Fruit fly (Drosophila melanogaster) whole organism, pupa: ENCODE results near the gene CG32544.
A peak's percentile ranks its signal among the peaks of the same experiment; 100 is the strongest.

ENCODE experiments used
- CG10348 ChIP-seq: fragments of 200-800 bp; sonication (Bioruptor generic); IDR thresholded peaks from 2 replicates; pipeline ENCODE4 v1.3.6; 2022; ENCODE audit warnings: missing biosample characterization, missing genetic modification characterization
- CG12605 ChIP-seq: fragments of 200-800 bp; sonication (Bioruptor generic); IDR thresholded peaks from 2 replicates; pipeline ENCODE4 v1.3.6; 2022; ENCODE audit warnings: missing biosample characterization, missing genetic modification characterization
- CG13204 ChIP-seq: fragments of 200-800 bp; sonication (Bioruptor generic); optimal IDR thresholded peaks from 2 replicates; lab custom pipeline; 2018; ENCODE audit warnings: missing biosample characterization, mild to moderate bottlenecking, missing genetic modification characterization, moderate library complexity
- CG14655 ChIP-seq: fragments of 200-800 bp; sonication (Bioruptor generic); optimal IDR thresholded peaks from 3 replicates; lab custom pipeline; 2017; ENCODE audit warnings: mild to moderate bottlenecking, missing biosample characterization, missing genetic modification reagents, missing genetic modification characterization
- CG15710 ChIP-seq: fragments of 200-800 bp; sonication (Bioruptor generic); optimal IDR thresholded peaks from 2 replicates; lab custom pipeline; 2018; ENCODE audit warnings: missing biosample characterization, mild to moderate bottlenecking, missing genetic modification characterization, moderate library complexity
- CG17806 ChIP-seq: fragments of 200-800 bp; sonication (Bioruptor generic); optimal IDR thresholded peaks from 2 replicates; lab custom pipeline; 2018; ENCODE audit warnings: missing biosample characterization, mild to moderate bottlenecking, missing genetic modification characterization, moderate library complexity
- CG32121 ChIP-seq: fragments of 200-800 bp; sonication (Bioruptor generic); IDR thresholded peaks from 2 replicates; pipeline ENCODE4 v1.3.6; 2022; ENCODE audit warnings: missing biosample characterization, missing genetic modification characterization
- CG34367 ChIP-seq: fragments of 200-800 bp; sonication (Bioruptor generic); optimal IDR thresholded peaks from 2 replicates; lab custom pipeline; 2018; ENCODE audit warnings: missing biosample characterization, mild to moderate bottlenecking, missing genetic modification characterization
- CG4496 ChIP-seq: fragments of 200-800 bp; sonication (Bioruptor generic); IDR thresholded peaks from 3 replicates; pipeline ENCODE4 v1.3.6; 2022; ENCODE audit warnings: missing biosample characterization, missing genetic modification characterization
- CG8159 ChIP-seq: fragments of 200-800 bp; sonication (Bioruptor generic); optimal IDR thresholded peaks from 3 replicates; lab custom pipeline; 2018; ENCODE audit warnings: missing biosample characterization, mild to moderate bottlenecking, missing genetic modification characterization, moderate library complexity
- CG8301 ChIP-seq: fragments of 200-800 bp; sonication (Bioruptor generic); optimal IDR thresholded peaks from 2 replicates; lab custom pipeline; 2018; ENCODE audit warnings: missing biosample characterization, mild to moderate bottlenecking, missing genetic modification characterization
- CG9948 ChIP-seq: fragments of 200-800 bp; sonication (Bioruptor generic); optimal IDR thresholded peaks from 2 replicates; lab custom pipeline; 2018; ENCODE audit warnings: missing biosample characterization, mild to moderate bottlenecking, missing genetic modification characterization, moderate library complexity
- D1 ChIP-seq: fragments of 200-800 bp; sonication (Bioruptor generic); optimal IDR thresholded peaks from 2 replicates; lab custom pipeline; 2018; ENCODE audit warnings: missing biosample characterization, mild to moderate bottlenecking, missing genetic modification characterization, moderate library complexity
- EcR ChIP-seq: fragments of 200-800 bp; sonication (Bioruptor generic); optimal IDR thresholded peaks from 3 replicates; lab custom pipeline; 2019; ENCODE audit warnings: missing biosample characterization, missing genetic modification characterization, mild to moderate bottlenecking, moderate library complexity, missing genetic modification reagents
- Ets98B ChIP-seq: fragments of 200-800 bp; sonication (Bioruptor generic); IDR thresholded peaks from 2 replicates; pipeline ENCODE4 v1.3.6; 2022; ENCODE audit warnings: missing biosample characterization, missing genetic modification characterization
- Pif1A ChIP-seq: fragments of 200-800 bp; sonication (Bioruptor generic); optimal IDR thresholded peaks from 3 replicates; lab custom pipeline; 2016; ENCODE audit warnings: missing biosample characterization, missing genetic modification characterization
- Pif1B ChIP-seq: fragments of 200-800 bp; sonication (Bioruptor generic); optimal IDR thresholded peaks from 3 replicates; lab custom pipeline; 2016; ENCODE audit warnings: missing biosample characterization, missing genetic modification characterization
- Snoo ChIP-seq: fragments of 200-800 bp; sonication (Bioruptor generic); optimal IDR thresholded peaks from 3 replicates; lab custom pipeline; 2017; ENCODE audit warnings: missing biosample characterization, mild to moderate bottlenecking, missing genetic modification characterization, inconsistent platforms
- fd96Ca ChIP-seq: fragments of 200-800 bp; sonication (Bioruptor generic); IDR thresholded peaks from 3 replicates; pipeline ENCODE4 v1.3.6; 2022; ENCODE audit warnings: missing biosample characterization, missing genetic modification characterization
- gl ChIP-seq: fragments of 200-800 bp; sonication (Bioruptor generic); optimal IDR thresholded peaks from 2 replicates; lab custom pipeline; 2018; ENCODE audit warnings: missing biosample characterization, mild to moderate bottlenecking, missing genetic modification characterization
- rn ChIP-seq: fragments of 200-800 bp; sonication (Bioruptor generic); IDR thresholded peaks from 2 replicates; pipeline ENCODE4 v1.3.6; 2022; ENCODE audit warnings: missing biosample characterization, missing genetic modification characterization

The CG32544 gene

DNA sequence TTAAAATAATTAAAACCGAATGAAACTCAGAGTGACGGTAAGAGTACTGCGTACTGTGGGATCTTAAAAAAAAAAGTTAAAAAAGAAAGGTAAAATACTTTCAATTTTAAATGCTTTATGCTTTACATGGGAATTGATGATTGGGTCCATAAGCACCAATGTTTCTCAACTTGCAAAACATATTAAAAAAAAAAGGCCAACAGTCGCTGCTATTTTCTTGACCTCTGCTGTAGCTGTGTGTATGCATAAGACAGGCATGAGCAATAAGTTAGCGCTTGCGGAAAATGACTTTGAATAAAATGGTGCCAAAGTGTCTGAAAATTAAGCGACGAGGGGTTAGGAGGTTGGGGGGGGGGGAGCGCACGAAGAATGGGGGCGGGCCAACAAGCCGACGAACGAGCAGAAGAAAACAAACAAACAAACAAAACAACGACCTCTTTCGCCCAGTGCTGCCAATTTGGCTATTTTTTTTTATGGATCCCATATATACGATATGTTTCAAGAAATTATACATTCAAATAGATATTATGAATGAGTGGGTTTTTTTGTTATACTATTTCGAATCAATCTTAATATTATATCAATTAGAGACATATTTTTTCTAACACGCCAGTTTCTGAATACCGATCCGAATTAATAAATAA is 9.5 kb downstream of the CG32544 start:
- peak; percentile 65 for TF ChIP-seq Snoo (tag; lab: Kevin White, UChicago)
- peak; percentile 35 for TF ChIP-seq CG13204 (GFP tag; lab: Kevin White, UChicago)
- TF ChIP-seq CG9948 (tag; lab: Kevin White, UChicago) = peak; percentile 68
- TF ChIP-seq Ets98B (GFP tag; lab: Robert Waterston, UW) = peak; percentile 74
- TF ChIP-seq CG34367 (tag; lab: Kevin White, UChicago) = peak; percentile 59
- peak; percentile 81 for TF ChIP-seq CG8159 (tag; lab: Kevin White, UChicago)
- no peak for TF ChIP-seq EcR (GFP tag; lab: Kevin White, UChicago)
- peak; percentile 54 for TF ChIP-seq gl
- peak; percentile 71 for TF ChIP-seq CG15710
- peak; percentile 39; the same call in 1 of the 2 replicates for TF ChIP-seq rn (GFP tag; lab: Robert Waterston, UW)
- peak; percentile 75 for TF ChIP-seq fd96Ca (GFP tag; lab: Robert Waterston, UW)
- no peak for TF ChIP-seq Pif1A (GFP tag; lab: Kevin White, UChicago)
- TF ChIP-seq CG8301 (tag; lab: Kevin White, UChicago) = peak; percentile 57
- no peak for TF ChIP-seq D1 (tag; lab: Kevin White, UChicago)
- no peak for TF ChIP-seq CG10348 (GFP tag; lab: Robert Waterston, UW)
- TF ChIP-seq CG17806 (tag; lab: Kevin White, UChicago) = peak; percentile 79
- TF ChIP-seq CG14655 (GFP tag; lab: Kevin White, UChicago) = no peak
- TF ChIP-seq Pif1B (GFP tag; lab: Kevin White, UChicago) = peak; percentile 78
- peak; percentile 79; the same call in 2 of the 3 replicates for TF ChIP-seq CG4496 (GFP tag; lab: Robert Waterston, UW)
- TF ChIP-seq CG32121 (GFP tag; lab: Robert Waterston, UW) = peak; percentile 76
- peak; percentile 74 for TF ChIP-seq CG12605

DNA sequence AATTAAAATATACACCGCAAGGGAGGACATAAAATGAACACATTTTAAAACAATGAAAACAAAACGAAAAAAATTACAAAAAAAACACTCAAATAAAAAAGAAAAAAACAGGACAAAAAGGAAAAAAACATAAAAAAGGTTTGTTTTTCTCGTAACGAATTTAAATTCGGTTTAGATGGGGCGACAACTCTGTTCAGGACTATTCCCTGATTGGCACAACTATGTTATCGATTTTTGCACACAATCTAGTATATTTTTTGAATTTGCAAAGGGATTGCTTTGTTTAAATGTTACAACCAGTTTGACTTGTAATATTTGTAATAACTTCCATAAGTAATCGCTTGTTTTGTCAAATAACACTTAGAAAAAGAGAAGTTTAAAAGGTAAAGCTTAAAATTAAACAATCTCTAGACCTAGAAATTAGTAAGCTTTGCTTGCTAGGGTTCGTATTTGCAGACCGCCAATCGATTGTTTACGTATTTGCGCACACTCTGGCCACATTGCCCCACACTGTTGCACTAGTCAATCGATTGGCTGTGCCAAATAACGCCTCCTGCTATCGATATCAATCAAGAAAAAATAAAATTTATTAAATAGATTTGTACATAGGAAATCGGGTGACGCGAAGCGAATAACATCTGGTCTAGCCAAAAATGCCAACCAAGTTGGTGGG is 24.1 kb downstream of the CG32544 start, which contains the start of gene CG7332:
Gene CG7332, plus strand, starts transcription at position 515 of the 673 bp plus-strand sequence.
- TF ChIP-seq rn (GFP tag; lab: Robert Waterston, UW) = no peak

DNA sequence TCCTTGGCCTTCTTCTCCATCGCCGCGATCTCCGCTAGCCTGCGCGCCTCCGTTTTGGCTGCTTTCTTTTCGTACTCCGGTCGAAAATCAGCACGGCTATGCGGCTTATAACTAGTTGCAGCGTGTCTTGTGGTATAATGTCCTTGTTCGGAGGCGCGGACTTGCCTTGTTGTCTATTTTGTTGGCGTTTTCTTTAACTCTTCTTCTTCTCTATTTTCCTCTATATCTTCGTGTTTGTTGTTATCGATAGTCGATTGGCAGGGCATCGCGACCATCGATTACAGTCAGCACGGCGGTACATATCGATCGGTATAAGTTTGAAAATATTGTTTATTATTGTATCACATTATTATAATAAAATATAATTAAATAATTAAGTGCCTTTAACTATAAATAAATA is 33.3 kb downstream of the CG32544 start, which contains the start of gene Flacc:
Gene Flacc, minus strand, starts transcription at position 204 of the 400 bp plus-strand sequence.
- peak; percentile 65 for TF ChIP-seq D1 (tag; lab: Kevin White, UChicago)
- no peak for TF ChIP-seq CG4496 (GFP tag; lab: Robert Waterston, UW)
- TF ChIP-seq, all 21 proteins: peak for 1

DNA sequence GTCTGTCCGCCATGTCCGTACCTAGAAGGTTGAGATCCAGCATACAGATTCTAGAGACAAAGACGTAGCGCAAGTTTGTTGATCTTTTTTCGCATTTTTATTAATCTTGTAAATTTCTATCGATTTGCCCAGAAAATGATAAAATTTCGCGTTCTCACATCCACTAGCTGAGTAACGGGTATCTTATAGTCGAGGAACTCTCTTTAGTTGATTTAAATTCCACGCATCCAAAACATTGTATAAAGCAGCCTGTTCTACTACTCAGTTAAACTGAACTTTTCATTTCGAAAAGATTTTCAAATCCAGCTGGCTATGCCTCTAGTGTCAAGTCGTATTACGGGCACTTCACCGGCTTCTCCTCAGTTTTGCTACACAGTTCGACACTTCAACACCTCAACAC is 34.1 kb downstream of the CG32544 start, which contains the start of gene SdhBL:
Gene SdhBL, plus strand, starts transcription at position 301 of the 400 bp plus-strand sequence.
- no peak for TF ChIP-seq Pif1A (GFP tag; lab: Kevin White, UChicago)
- no peak for TF ChIP-seq CG14655 (GFP tag; lab: Kevin White, UChicago)
- TF ChIP-seq CG32121 (GFP tag; lab: Robert Waterston, UW) = no peak

DNA sequence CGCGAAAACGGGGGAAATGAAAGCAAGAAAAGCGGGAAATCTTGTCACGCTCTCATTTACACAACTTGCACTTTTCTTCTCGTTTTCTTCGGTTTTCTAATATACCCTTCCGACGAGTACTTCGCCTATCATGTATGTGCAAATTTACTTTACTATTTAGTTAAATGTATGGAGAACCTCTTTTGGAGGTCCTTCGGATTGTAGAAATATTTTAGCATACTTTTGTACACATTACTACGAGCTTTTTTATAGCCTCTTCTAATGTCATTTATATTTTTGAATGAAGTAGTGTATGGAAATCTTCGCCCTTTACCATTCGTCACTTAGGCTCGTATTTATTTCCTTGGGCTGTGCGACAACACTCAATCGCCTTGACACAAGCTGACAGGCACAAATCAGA is 37.2 kb downstream of the CG32544 start:
- TF ChIP-seq CG10348 (GFP tag; lab: Robert Waterston, UW) (no peak), CG32121 (GFP tag; lab: Robert Waterston, UW) (no peak), CG8301 (tag; lab: Kevin White, UChicago) (no peak), EcR (GFP tag; lab: Kevin White, UChicago) (no peak), CG34367 (tag; lab: Kevin White, UChicago) (no peak), CG17806 (tag; lab: Kevin White, UChicago) (no peak), CG9948 (tag; lab: Kevin White, UChicago) (no peak), Pif1B (GFP tag; lab: Kevin White, UChicago) (no peak), Pif1A (GFP tag; lab: Kevin White, UChicago) (no peak), D1 (tag; lab: Kevin White, UChicago) (no peak), Ets98B (GFP tag; lab: Robert Waterston, UW) (no peak), CG13204 (GFP tag; lab: Kevin White, UChicago) (no peak), CG4496 (GFP tag; lab: Robert Waterston, UW) (no peak), CG14655 (GFP tag; lab: Kevin White, UChicago) (no peak), CG15710 (no peak), Snoo (tag; lab: Kevin White, UChicago) (no peak), CG8159 (tag; lab: Kevin White, UChicago) (no peak), rn (GFP tag; lab: Robert Waterston, UW) (no peak)

DNA sequence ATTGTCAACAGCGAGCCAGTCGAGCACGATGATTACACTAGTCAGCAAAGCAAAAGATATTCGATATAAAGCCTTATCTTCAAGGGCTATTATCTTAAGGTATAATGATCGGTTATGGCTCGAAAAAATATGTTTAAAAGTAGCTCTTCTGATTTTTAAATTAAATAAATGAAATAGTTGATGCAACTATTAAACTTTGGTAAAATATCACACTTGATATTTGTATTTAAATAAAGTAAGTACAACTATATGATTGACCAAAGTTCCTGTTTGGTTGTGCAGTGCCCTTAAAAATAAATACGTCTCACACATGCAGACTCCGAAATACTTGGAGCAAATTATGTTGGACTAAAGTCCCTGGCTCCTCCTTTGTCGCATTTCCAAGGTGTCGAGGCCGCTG is 37.8 kb downstream of the CG32544 start:
- TF ChIP-seq CG8301 (tag; lab: Kevin White, UChicago) (peak; percentile 31), CG13204 (GFP tag; lab: Kevin White, UChicago) (no peak), Pif1B (GFP tag; lab: Kevin White, UChicago) (no peak), fd96Ca (GFP tag; lab: Robert Waterston, UW) (no peak), D1 (tag; lab: Kevin White, UChicago) (no peak), CG32121 (GFP tag; lab: Robert Waterston, UW) (no peak), CG15710 (peak; percentile 24), Pif1A (GFP tag; lab: Kevin White, UChicago) (no peak), CG8159 (tag; lab: Kevin White, UChicago) (peak; percentile 39), CG34367 (tag; lab: Kevin White, UChicago) (no peak), CG9948 (tag; lab: Kevin White, UChicago) (peak; percentile 19), Ets98B (GFP tag; lab: Robert Waterston, UW) (no peak), CG17806 (tag; lab: Kevin White, UChicago) (peak; percentile 0), EcR (GFP tag; lab: Kevin White, UChicago) (no peak), CG14655 (GFP tag; lab: Kevin White, UChicago) (peak; percentile 26), CG4496 (GFP tag; lab: Robert Waterston, UW) (no peak)
- TF ChIP-seq, all 21 proteins: peak for 6
